Worm (Caenorhabditis elegans): ENCODE measurements around the gene Y50D7A.13.

Gene Y50D7A.13

DNA sequence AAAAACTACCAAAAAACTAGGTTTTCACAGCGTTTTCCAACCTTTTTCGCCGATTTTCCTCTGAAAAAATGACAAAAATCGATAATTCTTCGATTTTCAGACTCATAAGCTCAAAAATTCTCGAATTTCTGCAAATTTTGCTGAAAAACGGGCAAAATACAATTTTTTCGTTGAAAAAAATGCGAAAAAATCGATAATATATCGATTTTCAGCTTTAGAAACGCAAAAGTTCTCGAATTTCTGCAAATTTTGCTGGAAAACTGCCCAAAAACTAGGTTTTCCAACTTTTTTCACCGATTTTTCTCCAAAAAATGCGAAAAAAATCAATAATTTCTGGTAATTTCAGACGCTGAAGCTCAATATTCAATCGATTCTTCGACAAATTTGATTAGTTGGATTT is 43.0 kb downstream of the Y50D7A.13 start:
- TF ChIP-seq W03F9.2 (tag; optimal IDR thresholded peaks at IDR 0.05) = no peak
- no peak for TF ChIP-seq dao-5 (tag; optimal IDR thresholded peaks at IDR 0.05)
- TF ChIP-seq him-1 (tag; optimal IDR thresholded peaks at IDR 0.05) = no peak
